Worm (Caenorhabditis elegans): ENCODE data around the gene sre-9.

DNA sequence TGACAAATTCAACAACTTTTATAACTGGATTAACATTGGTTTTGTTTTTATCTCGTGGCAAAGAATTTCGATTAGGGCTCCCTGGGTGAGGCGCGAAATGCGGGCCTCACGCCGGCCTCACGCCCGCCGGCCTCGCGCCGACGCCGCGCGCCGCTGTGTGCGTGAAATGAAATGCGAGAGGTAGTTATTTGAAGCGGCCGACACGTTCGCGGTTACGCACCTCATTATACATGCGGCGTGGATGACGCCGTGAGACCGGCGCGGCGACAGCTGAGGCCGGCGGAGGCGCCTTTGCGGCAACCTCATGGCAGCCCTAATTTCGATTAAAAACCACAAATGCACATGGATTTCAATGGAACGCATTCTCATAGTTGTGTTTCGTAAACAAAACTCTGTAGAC is 32.8 kb downstream of the sre-9 start:
- TF ChIP-seq unc-62 (GFP tag; optimal IDR thresholded peaks at IDR 0.05) = no peak
- TF ChIP-seq ceh-82 (tag; optimal IDR thresholded peaks at IDR 0.05) = no peak
- TF ChIP-seq pqm-1 (tag; optimal IDR thresholded peaks at IDR 0.05) = no peak
- TF ChIP-seq mdl-1 (tag; optimal IDR thresholded peaks at IDR 0.05) = no peak
- no peak for TF ChIP-seq ZK546.5 (tag; optimal IDR thresholded peaks at IDR 0.05)
- TF ChIP-seq aly-2 (tag; optimal IDR thresholded peaks at IDR 0.05) = no peak
- no peak for TF ChIP-seq ztf-11 (tag; optimal IDR thresholded peaks at IDR 0.05)
- TF ChIP-seq ama-1 (optimal IDR thresholded peaks at IDR 0.05) = no peak
- no peak for TF ChIP-seq elt-2 (tag; optimal IDR thresholded peaks at IDR 0.05)
- TF ChIP-seq unc-39 (tag; optimal IDR thresholded peaks at IDR 0.05) = no peak
- no peak for TF ChIP-seq ceh-16 (tag; optimal IDR thresholded peaks at IDR 0.05)

Measured in whole organism, L3 larva.